Worm (Caenorhabditis elegans) whole organism, L3 larva: Measurements from ENCODE around the gene Y73F8A.13.

ENCODE experiments used
- elt-3 ChIP-seq, 3 experiments: fragments of 150-350 bp in 1 of 3; sonication (generic microtip) in 2 of 3; optimal IDR thresholded peaks; 2 replicates in 2 of 3; 4 replicates in 1 of 3; lab custom pipeline; 2014 to 2017; ENCODE audit warnings: missing biosample characterization in 3 of 3, missing genetic modification characterization in 3 of 3
- fkh-10 ChIP-seq: sonication (generic microtip); optimal IDR thresholded peaks from 2 replicates; lab custom pipeline; 2017; ENCODE audit warnings: missing biosample characterization, missing genetic modification reagents, missing genetic modification characterization
- unc-62 ChIP-seq: fragments of 150-350 bp; sonication (generic microtip); optimal IDR thresholded peaks from 4 replicates; lab custom pipeline; 2014; ENCODE audit warnings: missing biosample characterization, missing genetic modification reagents, missing genetic modification characterization

- TF ChIP-seq fkh-10 (GFP tag; lab: Kevin White, UChicago) (no peak), elt-3 (tag; optimal IDR thresholded peaks at IDR 0.05; lab: Kevin White, UChicago) (no peak), unc-62 (GFP tag; lab: Kevin White, UChicago) (no peak)
Measured at ce11 chrIV:15291162-15291561, 20.9 kb upstream of the Y73F8A.13 start, which contains the start of gene pqn-90.
